Worm (Caenorhabditis elegans): ENCODE measurements around the gene F58B4.5.

- TF ChIP-seq nhr-12 (tag; optimal IDR thresholded peaks at IDR 0.05) (no peak), unc-62 (GFP tag; optimal IDR thresholded peaks at IDR 0.05) (no peak)
These were observed 28.1 kb downstream of the F58B4.5 start, which contains the start of gene vps-36 for ce11 chrV:10960544-10960943.

All from whole organism, mixed stage, embryonic.